Worm (Caenorhabditis elegans): ENCODE results near the gene hot-6.

hot-6 gene

DNA sequence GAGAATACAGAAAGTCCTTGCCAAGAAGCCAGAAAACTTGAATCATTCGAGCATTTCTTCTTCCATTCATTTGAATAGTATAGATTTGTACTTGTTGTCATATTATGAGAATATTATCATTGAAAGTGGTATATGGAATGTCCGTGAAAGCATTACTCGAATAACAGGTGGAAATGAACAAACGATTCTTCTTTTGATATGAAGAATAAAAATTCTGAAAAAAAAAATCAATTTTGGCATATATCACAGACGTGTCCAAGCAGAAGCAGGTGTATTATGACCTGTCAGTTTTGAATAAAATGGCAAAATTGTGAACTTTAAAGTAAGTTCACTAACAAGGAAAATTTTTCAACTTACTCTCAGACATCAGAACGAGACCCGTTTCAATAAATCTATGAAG lies 34.3 kb upstream of the hot-6 start, which contains the start of gene srh-75:
TSS of gene srh-75 (minus strand) at position 101 of the 400 bp plus-strand sequence.
- TF ChIP-seq lin-35 (GFP tag; optimal IDR thresholded peaks at IDR 0.05) (no peak), lin-14 (GFP tag; optimal IDR thresholded peaks at IDR 0.05) (no peak), zip-4 (GFP tag; optimal IDR thresholded peaks at IDR 0.05) (no peak)

DNA sequence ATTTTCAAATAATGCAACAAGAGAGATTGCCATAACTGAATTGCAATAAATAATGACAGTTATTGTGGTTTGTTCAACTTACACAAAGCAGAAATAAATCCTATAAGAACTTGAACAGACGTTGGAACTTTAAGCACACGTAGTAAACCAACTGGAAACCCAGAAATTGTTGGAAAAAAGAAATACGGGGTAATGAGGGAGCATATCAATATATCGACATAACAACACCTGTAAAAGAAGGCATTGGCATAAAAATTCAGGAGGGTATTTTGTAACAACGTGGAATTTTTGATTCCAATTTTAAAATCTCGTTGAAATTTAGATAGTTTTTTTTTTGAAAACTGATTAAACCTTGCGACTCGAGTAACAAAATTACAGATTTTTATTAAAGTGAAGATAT lies 33.7 kb upstream of the hot-6 start:
- TF ChIP-seq nhr-11 (tag; optimal IDR thresholded peaks at IDR 0.05) (no peak), ceh-88 (GFP tag; IDR thresholded peaks at IDR 0.05) (no peak), xbp-1 (tag; optimal IDR thresholded peaks at IDR 0.05) (no peak), mep-1 (tag; optimal IDR thresholded peaks at IDR 0.05) (no peak), unc-30 (tag; optimal IDR thresholded peaks at IDR 0.05) (no peak), ces-1 (GFP tag; optimal IDR thresholded peaks at IDR 0.05) (no peak), nhr-76 (tag; optimal IDR thresholded peaks at IDR 0.05) (no peak), snu-23 (GFP tag; optimal IDR thresholded peaks at IDR 0.05) (no peak)

DNA sequence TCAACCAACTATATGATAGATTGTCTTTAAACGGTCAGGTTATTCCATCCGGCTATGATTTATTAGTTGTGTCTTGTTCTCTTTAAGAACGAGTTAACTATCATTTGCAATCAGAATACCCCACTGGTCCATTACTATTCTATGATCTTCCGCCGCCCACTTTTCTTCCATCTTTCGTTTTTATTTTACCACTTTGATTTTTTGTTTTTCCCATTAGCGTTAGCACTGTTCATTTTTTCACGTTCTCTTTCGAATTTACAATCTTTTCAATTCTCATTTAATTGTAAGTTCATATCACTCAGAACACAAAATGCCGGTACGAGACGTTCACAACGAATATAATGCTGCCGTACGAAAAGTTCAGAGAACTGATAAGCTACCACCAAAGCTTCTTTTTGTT lies 31.1 kb upstream of the hot-6 start, which contains the start of gene T04C12.7:
TSS of gene T04C12.7 (plus strand) at position 301 of the 400 bp plus-strand sequence.
- no peak for TF ChIP-seq irx-1 (tag; optimal IDR thresholded peaks at IDR 0.05)
- TF ChIP-seq ceh-88 (GFP tag; IDR thresholded peaks at IDR 0.05): no peak
- no peak for TF ChIP-seq tbx-2 (tag; optimal IDR thresholded peaks at IDR 0.05)
- no peak for TF ChIP-seq lin-15B (tag; optimal IDR thresholded peaks at IDR 0.05)
- no peak for TF ChIP-seq elt-2 (tag; optimal IDR thresholded peaks at IDR 0.05)
- TF ChIP-seq swsn-7 (tag; optimal IDR thresholded peaks at IDR 0.05): no peak
- TF ChIP-seq snu-23 (GFP tag; optimal IDR thresholded peaks at IDR 0.05): no peak
- TF ChIP-seq hpl-2 (GFP tag; optimal IDR thresholded peaks at IDR 0.05): no peak
- TF ChIP-seq lir-3 (tag; optimal IDR thresholded peaks at IDR 0.05; ENCODE audit: poor library complexity): no peak
- TF ChIP-seq nhr-11 (tag; optimal IDR thresholded peaks at IDR 0.05): no peak
- no peak for TF ChIP-seq nhr-71 (tag; optimal IDR thresholded peaks at IDR 0.05)
- TF ChIP-seq aha-1 (tag; optimal IDR thresholded peaks at IDR 0.05): no peak
- TF ChIP-seq isw-1 (GFP tag; IDR thresholded peaks at IDR 0.05): no peak
- no peak for TF ChIP-seq aly-2 (tag; optimal IDR thresholded peaks at IDR 0.05)
- no peak for TF ChIP-seq unc-30 (tag; optimal IDR thresholded peaks at IDR 0.05)
- no peak for TF ChIP-seq blmp-1 (tag; optimal IDR thresholded peaks at IDR 0.05)

DNA sequence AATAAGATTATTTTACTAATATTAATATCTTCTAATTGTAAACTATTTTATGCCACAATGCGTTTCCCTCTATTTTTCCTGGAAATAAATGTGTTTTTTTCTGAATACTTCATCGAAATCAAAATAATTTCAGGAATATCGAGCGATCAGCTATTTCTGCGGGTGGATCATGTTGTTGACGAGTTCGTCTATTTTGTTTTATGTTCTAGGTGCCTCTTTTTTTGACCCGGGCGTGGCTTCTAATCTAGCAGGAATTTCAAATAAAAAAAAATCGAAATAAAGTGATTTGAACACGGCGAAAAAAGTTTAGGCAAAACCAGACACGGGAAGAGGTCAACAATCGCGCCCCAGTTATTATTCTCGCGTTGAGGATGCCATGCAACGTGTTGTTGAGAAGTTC lies 29.2 kb upstream of the hot-6 start, which contains the start of gene T04C12.33:
TSS of gene T04C12.33 (plus strand) at position 301 of the 400 bp plus-strand sequence.
- TF ChIP-seq nhr-71 (tag; optimal IDR thresholded peaks at IDR 0.05) (peak; percentile 13), nhr-85 (tag) (no peak)

DNA sequence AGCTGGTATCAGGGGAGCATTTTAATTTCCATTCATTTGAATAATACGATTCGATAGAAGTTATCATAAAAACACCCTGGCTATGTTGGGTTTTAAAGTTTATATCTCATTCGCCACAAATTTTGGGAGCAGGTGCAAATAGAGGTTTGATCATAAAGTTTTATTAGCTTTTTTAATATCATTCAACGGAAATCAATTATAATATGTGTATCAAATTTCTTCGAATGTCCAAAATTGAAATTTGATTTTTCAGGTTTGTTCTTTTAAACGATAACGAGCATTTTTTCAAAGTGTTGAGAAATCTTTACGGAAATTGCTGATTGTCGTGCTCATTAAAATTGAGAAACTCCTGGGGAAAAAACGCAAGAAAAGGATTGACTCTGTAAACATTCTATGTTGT lies 25.9 kb upstream of the hot-6 start, which contains the start of gene srh-74:
TSS of gene srh-74 (minus strand) at position 101 of the 400 bp plus-strand sequence.
- no peak for TF ChIP-seq ets-5 (GFP tag; IDR thresholded peaks at IDR 0.05)
- TF ChIP-seq ztf-4 (tag; optimal IDR thresholded peaks at IDR 0.05): no peak
- no peak for TF ChIP-seq mab-9 (GFP tag; IDR thresholded peaks at IDR 0.05)
- TF ChIP-seq tbx-2 (tag; optimal IDR thresholded peaks at IDR 0.05): no peak
- TF ChIP-seq hlh-17 (GFP tag; optimal IDR thresholded peaks at IDR 0.05; ENCODE audit: borderline replicate concordance): no peak
- no peak for TF ChIP-seq pqm-1 (tag; optimal IDR thresholded peaks at IDR 0.05)
- no peak for TF ChIP-seq nhr-77 (tag; optimal IDR thresholded peaks at IDR 0.05)
- no peak for TF ChIP-seq pag-3 (tag; optimal IDR thresholded peaks at IDR 0.05; ENCODE audit: borderline replicate concordance, insufficient read depth)
- no peak for TF ChIP-seq jun-1 (tag; optimal IDR thresholded peaks at IDR 0.05)
- no peak for TF ChIP-seq egl-27 (tag; optimal IDR thresholded peaks at IDR 0.05)

DNA sequence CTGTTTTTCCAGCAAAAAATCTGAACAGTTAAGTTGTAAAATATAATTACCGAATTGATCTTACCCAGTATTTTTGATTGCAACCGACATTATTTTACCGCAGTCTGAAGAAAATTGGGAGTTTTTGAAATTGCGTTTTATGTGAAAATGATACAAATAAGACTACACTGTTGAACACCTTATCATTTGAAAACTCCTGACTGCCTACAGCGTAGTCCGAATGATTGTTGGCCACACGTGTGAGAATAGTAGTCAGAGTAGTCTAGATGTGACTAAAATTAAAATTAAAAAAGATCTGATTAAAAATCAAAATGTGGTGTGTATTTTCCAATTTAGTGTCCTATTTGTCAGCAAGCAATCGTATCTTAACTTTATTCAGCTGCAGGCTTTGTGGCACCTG lies 24.0 kb upstream of the hot-6 start, which contains the start of gene dhs-18:
TSS of gene dhs-18 (minus strand) at position 104 of the 400 bp plus-strand sequence.
- TF ChIP-seq lin-35 (GFP tag; optimal IDR thresholded peaks at IDR 0.05) (peak in 1 of 2 experiments; percentile 6), mep-1 (tag; optimal IDR thresholded peaks at IDR 0.05) (no peak), vab-15 (tag; optimal IDR thresholded peaks at IDR 0.05) (no peak), nhr-20 (tag; optimal IDR thresholded peaks at IDR 0.05) (peak; percentile 73)
